Fruit fly (Drosophila melanogaster): Measurements from ENCODE around the gene Polr1E.
A peak's percentile ranks its signal among the peaks of the same experiment; 100 is the strongest.

Gene Polr1E

DNA sequence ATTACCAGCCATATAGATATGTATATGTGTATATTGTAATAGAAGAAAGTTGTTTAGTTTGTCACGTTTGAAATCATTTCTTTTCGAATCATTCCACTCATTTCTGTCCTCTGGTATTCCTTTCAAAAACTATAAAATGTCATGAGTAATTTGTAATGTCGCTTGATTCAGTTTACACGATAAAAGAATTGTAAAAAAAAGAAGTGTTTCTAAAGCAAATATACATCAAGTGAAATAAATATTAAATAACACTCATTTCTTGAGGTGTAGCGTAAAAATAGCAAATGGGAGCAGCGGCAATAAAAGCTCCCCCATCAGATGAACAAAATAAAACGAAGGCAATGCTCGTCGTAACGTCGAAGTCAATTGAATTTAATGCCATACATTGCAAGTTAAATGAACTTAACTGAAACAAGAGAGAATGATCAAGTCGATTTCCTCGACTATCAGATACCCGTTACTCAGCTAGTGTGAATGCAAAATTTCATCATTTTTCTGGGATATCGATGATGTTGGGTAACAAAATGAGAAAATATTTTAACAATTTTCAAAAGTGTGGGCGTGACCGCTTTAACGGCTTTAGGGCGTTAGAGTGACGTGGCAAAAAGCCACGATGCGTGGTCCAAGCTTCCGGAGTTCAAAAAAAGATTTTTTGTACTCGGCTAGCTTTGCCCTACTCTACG is 6.1 kb downstream of the Polr1E start (continued):
- TF ChIP-seq ken (GFP tag; IDR thresholded peaks at IDR 0.05) (no peak), slou (GFP tag; optimal IDR thresholded peaks at IDR 0.05) (no peak), CG18262 (tag; optimal IDR thresholded peaks at IDR 0.05) (peak; percentile 22), CG4820 (GFP tag; optimal IDR thresholded peaks at IDR 0.05) (no peak), abd-A (tag; optimal IDR thresholded peaks at IDR 0.05) (no peak), Med (GFP tag) (no peak), CG3847 (GFP tag; IDR thresholded peaks at IDR 0.05) (no peak), ATbp (GFP tag; optimal IDR thresholded peaks at IDR 0.05) (no peak), stc (GFP tag; IDR thresholded peaks at IDR 0.05) (no peak), CG16863 (GFP tag; optimal IDR thresholded peaks at IDR 0.05) (no peak), ftz-f1 (GFP tag; optimal IDR thresholded peaks at IDR 0.05) (no peak), seq (GFP tag; IDR thresholded peaks at IDR 0.05) (no peak), CoRest (tag; optimal IDR thresholded peaks at IDR 0.05) (peak; percentile 46), CG13287 (GFP tag; IDR thresholded peaks at IDR 0.05; ENCODE audit: partially characterized antibody) (peak; percentile 8; the same call in 1 of the 2 replicates), pnt (GFP tag; optimal IDR thresholded peaks at IDR 0.05) (no peak), Hr51 (GFP tag; optimal IDR thresholded peaks at IDR 0.05) (peak in 1 of 2 experiments; percentile 63), CG12219 (GFP tag; optimal IDR thresholded peaks at IDR 0.05) (peak; percentile 16), CG8924 (tag; optimal IDR thresholded peaks at IDR 0.05) (no peak), inv (GFP tag; IDR thresholded peaks at IDR 0.05; ENCODE audit: partially characterized antibody) (peak; percentile 9; the same call in 1 of the 2 replicates), CG11456 (GFP tag; IDR thresholded peaks at IDR 0.05) (no peak), Bgb (GFP tag; IDR thresholded peaks at IDR 0.05; ENCODE audit: partially characterized antibody) (no peak; the same call in 1 of the 2 replicates), tna (GFP tag; IDR thresholded peaks at IDR 0.05; ENCODE audit: partially characterized antibody) (peak; percentile 62), Dek (tag; optimal IDR thresholded peaks at IDR 0.05) (no peak), p53 (GFP tag; optimal IDR thresholded peaks at IDR 0.05) (no peak), CG7928 (GFP tag; optimal IDR thresholded peaks at IDR 0.05) (no peak), oc (tag; optimal IDR thresholded peaks at IDR 0.05) (no peak), ap (GFP tag; IDR thresholded peaks at IDR 0.05) (no peak), CG32532 (GFP tag; IDR thresholded peaks at IDR 0.05) (no peak), CG6654 (GFP tag; optimal IDR thresholded peaks at IDR 0.05) (no peak), row (GFP tag; IDR thresholded peaks at IDR 0.05) (peak; percentile 43; the same call in 2 of the 3 replicates), CG3281 (GFP tag; optimal IDR thresholded peaks at IDR 0.05) (no peak), hbn (GFP tag; IDR thresholded peaks at IDR 0.05; ENCODE audit: partially characterized antibody) (no peak; the same call in 1 of the 2 replicates), bab2 (GFP tag; optimal IDR thresholded peaks at IDR 0.05) (no peak), Max (GFP tag; optimal IDR thresholded peaks at IDR 0.05) (no peak), CG2129 (GFP tag; IDR thresholded peaks at IDR 0.05; ENCODE audit: partially characterized antibody) (no peak), CG17361 (GFP tag; IDR thresholded peaks at IDR 0.05) (peak; percentile 45; the same call in 2 of the 3 replicates), CG10147 (GFP tag; optimal IDR thresholded peaks at IDR 0.05) (no peak), Oli (tag; optimal IDR thresholded peaks at IDR 0.05) (peak; percentile 38), CG17186 (GFP tag; optimal IDR thresholded peaks at IDR 0.05) (no peak), ara (GFP tag; IDR thresholded peaks at IDR 0.05) (no peak), Ptx1 (GFP tag; IDR thresholded peaks at IDR 0.05) (no peak), CG14441 (GFP tag; IDR thresholded peaks at IDR 0.05) (no peak), CG2678 (tag; optimal IDR thresholded peaks at IDR 0.05) (peak; percentile 28), Deaf1 (tag; optimal IDR thresholded peaks at IDR 0.05) (peak; percentile 11), E2f2 (GFP tag; IDR thresholded peaks at IDR 0.05) (no peak), Sox102F (GFP tag; optimal IDR thresholded peaks at IDR 0.05) (peak; percentile 61), crc (GFP tag; optimal IDR thresholded peaks at IDR 0.05) (no peak), CG17385 (GFP tag; optimal IDR thresholded peaks at IDR 0.05) (peak; percentile 26), CG12659 (GFP tag; optimal IDR thresholded peaks at IDR 0.05) (peak; percentile 14)
